Fruit fly (Drosophila melanogaster): ENCODE data around the gene CG1896.

CG1896 gene

DNA sequence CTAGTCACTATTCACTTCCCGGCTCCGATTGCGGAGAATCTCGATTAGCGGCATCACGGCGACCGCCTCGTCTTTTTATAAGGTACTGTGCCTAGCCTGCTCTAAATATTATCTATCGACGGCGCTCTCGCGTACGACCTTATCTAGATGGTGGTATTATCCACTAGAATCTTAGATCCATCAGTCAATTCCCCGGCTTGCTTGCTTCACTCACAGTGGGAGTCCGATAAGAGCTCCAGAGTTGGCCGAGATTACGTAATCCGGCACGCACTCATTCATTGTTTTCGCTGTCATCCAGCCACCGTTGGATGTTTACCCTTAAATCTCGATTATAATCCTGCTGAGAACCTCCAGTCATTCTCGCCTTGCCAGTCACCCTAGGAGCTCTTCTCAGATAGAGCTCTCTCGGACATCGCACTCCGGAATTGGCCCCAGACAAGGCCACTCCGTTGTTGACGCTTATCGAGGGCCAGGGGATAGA is 17.5 kb downstream of the CG1896 start, which contains the start of gene Smvt:
Gene Smvt (minus strand): TSS at position 51 of the 481 bp plus-strand sequence.
- TF ChIP-seq CG17801 (GFP tag; optimal IDR thresholded peaks at IDR 0.05; ENCODE audit: partially characterized antibody): no peak

DNA sequence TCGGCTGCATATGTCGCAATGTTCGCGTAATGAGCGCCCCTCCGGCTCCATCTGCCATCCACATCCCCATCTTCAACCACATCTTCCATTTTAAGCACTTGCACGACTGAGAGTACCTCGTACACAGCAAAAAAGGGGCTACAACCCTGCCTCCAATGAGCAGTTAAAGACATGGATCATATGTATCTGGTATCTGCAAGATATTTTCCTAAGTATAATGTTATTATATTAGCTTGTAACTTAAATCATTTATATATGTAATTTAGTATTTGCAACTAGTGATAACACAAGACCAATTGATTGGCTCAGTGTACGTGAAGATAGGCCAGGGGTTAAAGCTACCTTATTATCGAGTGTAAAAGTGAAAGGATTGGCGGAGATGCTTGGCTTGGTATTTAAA is 18.6 kb downstream of the CG1896 start:
- no peak for TF ChIP-seq CG17801 (GFP tag; optimal IDR thresholded peaks at IDR 0.05; ENCODE audit: partially characterized antibody)

DNA sequence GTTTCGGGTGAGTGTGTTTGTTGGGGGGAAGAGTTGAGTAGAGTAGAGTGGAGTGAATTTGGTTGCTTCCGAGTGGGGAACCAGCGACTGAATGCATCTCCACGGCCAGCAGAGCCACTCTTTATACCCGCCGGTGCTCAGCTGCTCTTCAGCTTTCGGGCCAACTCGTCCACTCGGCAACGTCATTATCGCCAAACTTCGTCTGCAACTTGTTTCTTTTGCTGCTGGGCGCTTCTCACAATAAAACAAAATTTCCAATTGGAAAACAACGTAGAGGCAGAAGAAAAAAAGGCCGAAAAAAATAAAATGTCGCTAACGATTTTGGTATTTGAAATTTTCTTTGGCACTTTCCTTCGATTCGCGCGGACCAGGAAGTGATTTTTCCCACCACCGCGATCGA is 20.6 kb downstream of the CG1896 start, which contains the start of gene CG2150:
Gene CG2150 (minus strand): TSS at position 101 of the 400 bp plus-strand sequence.
- TF ChIP-seq CG17801 (GFP tag; optimal IDR thresholded peaks at IDR 0.05; ENCODE audit: partially characterized antibody): no peak

DNA sequence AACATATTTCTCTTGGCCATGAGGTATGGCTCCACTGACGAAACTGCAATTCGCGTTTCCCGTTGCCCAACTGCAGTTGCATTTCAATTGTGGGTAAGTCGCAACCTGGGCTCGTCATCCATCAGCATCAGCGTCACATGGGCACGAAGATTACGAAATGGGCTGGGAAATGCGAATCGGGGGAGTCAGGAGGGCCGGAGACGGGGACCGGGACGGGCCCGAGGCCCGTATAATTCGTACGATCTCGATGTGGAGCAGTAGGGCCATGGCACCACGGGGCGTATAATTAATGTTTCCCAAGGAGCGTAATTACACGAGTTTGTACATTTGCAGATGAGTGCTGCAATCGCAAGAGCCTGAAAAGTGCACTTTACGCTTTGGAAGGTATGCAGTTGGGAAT is 21.1 kb downstream of the CG1896 start:
- no peak for TF ChIP-seq CG17801 (GFP tag; optimal IDR thresholded peaks at IDR 0.05; ENCODE audit: partially characterized antibody)

DNA sequence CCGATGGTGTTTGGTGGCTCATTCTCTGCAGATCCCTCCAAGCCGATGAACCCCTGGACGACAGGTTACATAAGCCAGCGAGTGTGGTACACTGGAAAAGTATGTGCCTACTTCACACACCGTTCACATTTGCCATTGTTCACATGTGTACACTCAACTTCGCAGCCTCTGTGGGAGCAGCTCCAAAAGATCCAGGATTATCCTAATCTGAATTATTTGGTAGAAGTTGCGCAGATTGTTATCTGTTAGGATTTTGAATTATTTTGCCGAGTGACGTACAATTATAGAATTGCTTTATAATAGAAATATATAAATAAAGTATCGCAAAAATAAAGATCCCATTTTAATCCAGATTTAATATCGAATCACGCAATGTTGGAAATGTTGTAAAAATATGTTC is 23.4 kb downstream of the CG1896 start:
- TF ChIP-seq CG17801 (GFP tag; optimal IDR thresholded peaks at IDR 0.05; ENCODE audit: partially characterized antibody): no peak

DNA sequence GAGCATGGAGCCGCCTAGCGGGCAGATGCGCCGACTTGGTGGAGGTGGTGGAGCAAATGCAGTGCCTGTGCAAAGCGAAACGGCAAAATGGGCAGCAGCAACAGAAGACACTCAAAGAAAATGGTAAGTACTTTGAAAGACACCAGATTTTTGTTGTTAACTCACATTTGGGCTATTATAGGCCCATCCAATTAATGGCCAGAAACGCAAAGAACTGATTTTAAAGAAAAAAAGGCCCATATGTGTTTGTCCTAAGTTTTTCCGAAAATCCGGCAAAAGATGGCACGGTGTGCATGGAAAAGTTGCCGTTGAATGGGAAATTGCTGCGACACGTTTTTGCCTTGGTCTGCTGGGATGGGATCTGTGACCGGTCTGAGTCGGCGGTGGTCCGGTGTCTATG is 24.1 kb downstream of the CG1896 start:
- TF ChIP-seq CG17801 (GFP tag; optimal IDR thresholded peaks at IDR 0.05; ENCODE audit: partially characterized antibody): no peak

DNA sequence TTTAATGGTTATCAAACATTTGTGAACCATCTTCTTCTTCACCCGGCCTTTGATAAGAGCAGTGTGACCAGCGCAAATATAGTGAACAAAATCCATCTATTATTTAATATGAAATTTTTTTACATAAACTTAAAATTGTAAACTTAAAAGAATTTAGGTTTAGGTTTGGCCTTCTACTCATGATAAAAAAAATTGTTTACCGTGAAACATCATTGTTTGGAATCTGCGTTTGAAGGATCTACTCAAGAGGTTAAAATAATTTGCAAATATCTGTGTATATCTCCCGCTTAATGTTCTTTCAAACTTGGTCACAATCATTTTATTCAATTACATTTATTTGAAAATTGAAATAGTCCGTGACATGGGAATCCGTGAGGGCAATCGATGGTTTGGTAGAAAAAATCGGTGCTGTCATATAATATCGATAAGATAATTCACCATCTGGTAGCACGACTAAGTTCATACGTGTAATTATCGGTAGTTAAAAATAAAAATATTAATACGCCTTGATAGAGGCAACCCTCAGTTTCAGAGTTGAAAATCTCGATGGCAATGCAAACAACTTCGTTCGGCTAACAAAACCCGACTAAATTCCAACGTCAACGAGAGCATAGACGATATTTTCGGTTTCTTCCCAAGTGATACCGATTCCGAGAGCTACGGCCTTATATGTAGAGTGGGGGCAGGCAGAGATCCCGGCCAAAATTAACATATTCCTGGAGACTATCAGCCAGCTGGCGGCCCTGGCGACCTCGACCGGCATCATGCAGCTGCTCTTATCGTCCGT is 27.9 kb downstream of the CG1896 start, which contains the start of the genes betaGlu and sip3:
Gene betaGlu (minus strand): TSS at position 59 of the 787 bp plus-strand sequence.
Gene sip3 (plus strand): TSS at position 430 of the 787 bp plus-strand sequence.
- TF ChIP-seq CG17801 (GFP tag; optimal IDR thresholded peaks at IDR 0.05; ENCODE audit: partially characterized antibody): peak; percentile 6

DNA sequence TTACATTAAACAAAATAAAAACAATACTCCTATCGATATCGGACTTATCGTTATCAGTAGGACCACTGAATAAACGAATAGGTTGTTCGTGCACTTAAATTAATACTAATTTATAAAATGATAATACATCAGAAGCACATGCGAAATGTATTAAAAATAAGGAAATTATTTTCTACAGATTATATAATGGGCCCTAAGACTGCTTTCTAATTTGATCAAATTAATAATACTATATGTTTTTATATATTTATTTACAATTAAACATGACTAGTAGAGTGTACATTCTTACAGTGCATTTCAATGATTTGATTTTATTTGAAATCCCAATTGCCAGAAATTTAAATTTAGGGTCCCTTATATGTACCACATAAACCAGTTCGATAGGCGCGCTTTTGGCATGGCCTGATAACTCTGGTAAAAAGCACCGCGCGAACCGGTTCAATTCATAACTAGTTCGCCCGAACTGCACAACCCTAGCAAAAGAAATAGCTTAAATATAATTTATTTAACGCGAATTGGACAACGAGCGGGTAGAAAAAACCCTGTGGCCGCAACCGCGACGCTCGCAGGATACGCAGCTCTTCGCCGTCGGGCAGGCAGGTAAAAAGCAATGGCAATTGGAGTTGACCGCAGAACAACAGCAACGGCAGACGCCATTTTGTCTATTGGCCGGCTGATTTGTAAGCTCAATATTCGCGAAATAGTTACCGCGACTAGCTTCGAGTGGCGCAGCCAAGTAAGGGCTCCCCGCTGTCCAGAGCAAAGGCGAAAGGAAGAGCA is 32.7 kb downstream of the CG1896 start, which contains the start of the genes CG2126 and faf:
Gene CG2126 (minus strand): TSS at position 70 of the 780 bp plus-strand sequence.
Gene faf (plus strand): TSS at position 438 of the 780 bp plus-strand sequence.
- TF ChIP-seq CG17801 (GFP tag; optimal IDR thresholded peaks at IDR 0.05; ENCODE audit: partially characterized antibody): peak; percentile 75

DNA sequence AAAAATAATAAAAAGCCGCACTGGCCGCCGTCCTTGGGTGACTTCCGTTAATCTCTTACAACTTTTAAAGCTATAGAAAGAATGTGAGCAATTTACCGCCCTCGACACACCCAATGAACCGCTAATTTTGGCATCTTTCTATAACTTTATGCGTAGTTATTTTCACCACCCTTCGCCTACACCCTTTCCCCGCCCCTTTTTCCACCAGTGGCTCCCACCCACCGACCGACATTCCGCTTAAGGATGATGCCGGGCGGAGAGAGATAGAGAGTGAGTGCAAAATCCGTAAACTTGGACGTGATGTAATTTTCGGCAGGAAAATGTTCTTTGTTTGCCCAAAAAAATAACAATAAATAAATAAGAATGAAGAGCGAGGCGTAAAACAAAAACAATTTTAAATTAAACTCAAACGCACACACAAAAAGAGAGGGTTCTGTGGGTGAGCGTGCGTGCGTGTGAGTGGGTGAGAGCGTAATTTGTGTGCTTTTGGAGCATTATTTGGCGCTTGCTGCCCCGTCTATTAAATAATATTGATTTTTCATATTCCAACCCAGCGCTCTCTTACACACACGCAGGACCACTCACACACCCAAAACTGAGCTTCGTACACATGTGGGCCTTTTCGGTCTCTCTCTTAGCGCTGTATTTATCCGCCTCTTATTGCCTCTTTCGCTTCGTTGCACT is 33.5 kb downstream of the CG1896 start:
- no peak for TF ChIP-seq CG17801 (GFP tag; optimal IDR thresholded peaks at IDR 0.05; ENCODE audit: partially characterized antibody)

DNA sequence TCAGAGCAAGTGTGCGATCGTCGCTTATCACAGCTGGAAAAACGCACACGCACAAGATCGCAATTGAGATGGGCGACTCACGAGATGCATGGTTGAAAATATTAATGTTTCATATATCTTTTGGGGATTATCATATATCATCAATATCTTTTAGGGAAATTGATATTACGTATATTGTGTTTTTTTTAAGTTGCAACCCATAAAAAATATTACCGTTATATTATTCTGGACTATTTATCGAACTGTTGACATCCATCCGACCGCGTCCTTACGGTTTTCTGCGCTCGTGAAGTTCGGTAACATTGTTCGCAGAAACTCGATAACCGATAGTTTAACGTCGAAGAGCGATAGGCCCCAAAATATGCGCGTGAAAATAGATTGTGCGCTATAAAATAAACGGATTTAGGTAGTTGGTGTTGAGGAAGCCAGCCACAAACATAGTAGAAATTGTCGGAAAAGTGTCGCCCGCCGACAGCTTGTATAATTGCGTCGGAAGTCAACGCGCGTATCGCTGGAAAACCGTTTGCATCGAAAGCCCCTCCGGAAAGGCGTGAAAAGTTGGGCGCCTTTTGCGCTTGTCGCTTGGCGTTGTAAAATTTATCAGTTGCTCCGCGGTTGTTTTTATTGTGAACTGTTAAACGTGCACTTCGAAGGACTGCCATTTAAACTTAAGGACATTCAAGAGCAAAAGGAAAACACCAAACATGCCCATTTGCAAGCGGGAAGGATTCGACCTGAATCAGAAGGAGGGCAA is 49.8 kb downstream of the CG1896 start, which contains the start of the genes Mccc1 and Acf:
Gene Mccc1 (minus strand): TSS at position 244 of the 754 bp plus-strand sequence.
Gene Acf (plus strand): TSS at position 318 of the 754 bp plus-strand sequence.
- peak; percentile 55 for TF ChIP-seq CG17801 (GFP tag; optimal IDR thresholded peaks at IDR 0.05; ENCODE audit: partially characterized antibody)

DNA sequence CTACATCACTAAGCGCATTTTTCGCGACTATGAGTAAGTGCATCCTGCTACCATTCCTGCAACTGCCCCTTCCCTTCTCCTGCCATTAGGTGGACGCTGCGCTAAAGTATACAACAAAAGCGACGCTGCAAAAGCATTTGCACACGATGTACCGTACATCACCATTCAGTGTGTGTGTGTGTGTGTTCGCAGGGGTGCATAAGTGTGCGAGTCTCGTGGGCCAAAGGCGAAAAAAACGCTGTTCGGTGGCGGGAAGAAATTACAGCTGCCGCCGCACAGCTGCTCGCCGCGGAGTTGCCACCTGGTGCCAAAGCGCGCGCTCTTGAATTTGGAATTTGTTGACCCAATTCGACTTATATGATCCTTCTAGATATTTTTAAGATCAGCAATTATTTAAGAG is 50.4 kb downstream of the CG1896 start:
- TF ChIP-seq CG17801 (GFP tag; optimal IDR thresholded peaks at IDR 0.05; ENCODE audit: partially characterized antibody): peak; percentile 52
